Worm (Caenorhabditis elegans) whole organism, L3 larva: Measurements from ENCODE around the gene C15H11.10.

Experiments used
- R02D3.7 ChIP-seq: fragments of 150-350 bp; optimal IDR thresholded peaks from 2 replicates; lab custom pipeline; 2014; ENCODE audit warnings: missing biosample characterization, missing genetic modification characterization
- aly-2 ChIP-seq: fragments of 150-350 bp; optimal IDR thresholded peaks from 2 replicates; lab custom pipeline; 2014; ENCODE audit warnings: missing biosample characterization, missing genetic modification characterization
- egl-5 ChIP-seq: fragments of 150-350 bp; optimal IDR thresholded peaks from 2 replicates; lab custom pipeline; 2017; ENCODE audit warnings: missing biosample characterization, missing genetic modification reagents, missing genetic modification characterization, inconsistent platforms
- elt-1 ChIP-seq: fragments of 150-350 bp; optimal IDR thresholded peaks from 2 replicates; lab custom pipeline; 2014; ENCODE audit warnings: missing biosample characterization, missing genetic modification characterization
- elt-2 ChIP-seq: sonication (generic microtip); optimal IDR thresholded peaks from 2 replicates; lab custom pipeline; 2016; ENCODE audit warnings: missing genetic modification reagents, mild to moderate bottlenecking, missing genetic modification characterization, missing compliant biosample characterization
- elt-3 ChIP-seq, 3 experiments: fragments of 150-350 bp in 1 of 3; sonication (generic microtip) in 2 of 3; optimal IDR thresholded peaks; 2 replicates in 2 of 3; 4 replicates in 1 of 3; lab custom pipeline; 2014 to 2017; ENCODE audit warnings: missing biosample characterization in 3 of 3, missing genetic modification characterization in 3 of 3
- fos-1 ChIP-seq: fragments of 150-350 bp; optimal IDR thresholded peaks from 2 replicates; lab custom pipeline; 2014; ENCODE audit warnings: missing biosample characterization, missing genetic modification characterization
- lin-39 ChIP-seq: fragments of 150-350 bp; optimal IDR thresholded peaks from 2 replicates; lab custom pipeline; 2018; ENCODE audit warnings: missing biosample characterization, missing genetic modification reagents, missing genetic modification characterization
- mdl-1 ChIP-seq: fragments of 150-350 bp; optimal IDR thresholded peaks from 2 replicates; lab custom pipeline; 2014; ENCODE audit warnings: missing biosample characterization, missing genetic modification characterization
- nhr-11 ChIP-seq: fragments of 150-350 bp; optimal IDR thresholded peaks from 2 replicates; lab custom pipeline; 2014; ENCODE audit warnings: missing biosample characterization, missing genetic modification characterization
- nhr-23 ChIP-seq: fragments of 150-350 bp; optimal IDR thresholded peaks from 2 replicates; lab custom pipeline; 2014; ENCODE audit warnings: missing biosample characterization, missing genetic modification reagents, missing genetic modification characterization
- nhr-25 ChIP-seq: sonication (generic microtip); optimal IDR thresholded peaks from 2 replicates; lab custom pipeline; 2017; ENCODE audit warnings: missing biosample characterization, missing genetic modification characterization
- nhr-67 ChIP-seq: fragments of 150-350 bp; optimal IDR thresholded peaks from 2 replicates; lab custom pipeline; 2014; ENCODE audit warnings: missing biosample characterization, missing genetic modification characterization
- zag-1 ChIP-seq: fragments of 150-350 bp; optimal IDR thresholded peaks from 2 replicates; lab custom pipeline; 2014; ENCODE audit warnings: missing biosample characterization, missing genetic modification characterization

DNA sequence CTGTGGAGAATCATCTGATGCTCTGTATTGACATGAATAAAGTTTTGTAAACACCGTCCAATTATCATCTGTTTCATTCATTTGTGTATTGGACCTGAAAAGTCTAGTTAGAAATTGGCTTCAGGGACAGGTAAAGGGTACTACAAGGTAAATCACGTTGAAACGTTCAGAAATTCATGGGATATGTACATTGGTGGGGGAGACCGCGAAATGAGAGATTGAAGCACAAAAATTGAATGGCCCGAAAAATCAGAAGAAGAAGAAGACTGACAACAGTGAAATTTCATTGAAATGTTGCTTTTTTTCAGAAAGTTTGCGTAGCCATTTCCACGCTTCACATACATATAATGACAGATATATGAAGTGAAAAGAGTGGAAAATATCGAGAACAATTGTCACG, 12.9 kb upstream of the C15H11.10 start, which contains the start of gene npr-43:
- TF ChIP-seq R02D3.7: no peak
- TF ChIP-seq zag-1 (tag; lab: Kevin White, UChicago): no peak
- TF ChIP-seq nhr-25 (tag; lab: Kevin White, UChicago): no peak
- TF ChIP-seq aly-2 (tag; lab: Kevin White, UChicago): no peak
- no peak for TF ChIP-seq mdl-1 (tag; lab: Kevin White, UChicago)
- no peak for TF ChIP-seq fos-1 (tag; lab: Kevin White, UChicago)
- TF ChIP-seq nhr-67 (tag; lab: Kevin White, UChicago): no peak
- TF ChIP-seq egl-5 (tag; lab: Kevin White, UChicago): no peak
- no peak for TF ChIP-seq lin-39 (tag; lab: Kevin White, UChicago)
- TF ChIP-seq elt-2 (tag; lab: Kevin White, UChicago): no peak
- TF ChIP-seq nhr-11 (tag; lab: Kevin White, UChicago): no peak
- no peak for TF ChIP-seq nhr-23 (tag; lab: Kevin White, UChicago)
- TF ChIP-seq elt-3 (tag; optimal IDR thresholded peaks at IDR 0.05; lab: Kevin White, UChicago): no peak
- TF ChIP-seq elt-1 (tag; lab: Kevin White, UChicago): no peak
